Worm (Caenorhabditis elegans) whole organism, L3 larva: Measurements from ENCODE around the gene zipt-17.

Experiments used
- R02D3.7 ChIP-seq: fragments of 150-350 bp; optimal IDR thresholded peaks from 2 replicates; lab custom pipeline; 2014; ENCODE audit warnings: missing biosample characterization, missing genetic modification characterization
- ZK546.5 ChIP-seq: sonication (generic microtip); optimal IDR thresholded peaks from 2 replicates; lab custom pipeline; 2017; ENCODE audit warnings: missing biosample characterization, missing genetic modification characterization
- aly-2 ChIP-seq: fragments of 150-350 bp; optimal IDR thresholded peaks from 2 replicates; lab custom pipeline; 2014; ENCODE audit warnings: missing biosample characterization, missing genetic modification characterization
- ceh-16 ChIP-seq: sonication (generic microtip); optimal IDR thresholded peaks from 2 replicates; lab custom pipeline; 2017; ENCODE audit warnings: missing biosample characterization, missing genetic modification characterization
- ceh-28 ChIP-seq: fragments of 150-350 bp; optimal IDR thresholded peaks from 2 replicates; lab custom pipeline; 2014; ENCODE audit warnings: missing biosample characterization, missing genetic modification reagents, missing genetic modification characterization
- ceh-9 ChIP-seq: sonication (generic microtip); optimal IDR thresholded peaks from 2 replicates; lab custom pipeline; 2018; ENCODE audit warnings: missing biosample characterization, missing genetic modification characterization
- daf-12 ChIP-seq: fragments of 150-350 bp; optimal IDR thresholded peaks from 2 replicates; lab custom pipeline; 2014; ENCODE audit warnings: missing biosample characterization, missing genetic modification reagents, missing genetic modification characterization
- egl-5 ChIP-seq: fragments of 150-350 bp; optimal IDR thresholded peaks from 2 replicates; lab custom pipeline; 2017; ENCODE audit warnings: missing biosample characterization, missing genetic modification reagents, missing genetic modification characterization, inconsistent platforms
- elt-2 ChIP-seq: sonication (generic microtip); optimal IDR thresholded peaks from 2 replicates; lab custom pipeline; 2016; ENCODE audit warnings: missing genetic modification reagents, mild to moderate bottlenecking, missing genetic modification characterization, missing compliant biosample characterization
- elt-3 ChIP-seq, 3 experiments: fragments of 150-350 bp in 1 of 3; sonication (generic microtip) in 2 of 3; optimal IDR thresholded peaks; 2 replicates in 2 of 3; 4 replicates in 1 of 3; lab custom pipeline; 2014 to 2017; ENCODE audit warnings: missing biosample characterization in 3 of 3, missing genetic modification characterization in 3 of 3
- fkh-10 ChIP-seq: sonication (generic microtip); optimal IDR thresholded peaks from 2 replicates; lab custom pipeline; 2017; ENCODE audit warnings: missing biosample characterization, missing genetic modification reagents, missing genetic modification characterization
- fkh-2 ChIP-seq: fragments of 150-350 bp; optimal IDR thresholded peaks from 2 replicates; lab custom pipeline; 2014; ENCODE audit warnings: missing biosample characterization, missing genetic modification reagents, missing genetic modification characterization
- fos-1 ChIP-seq: fragments of 150-350 bp; optimal IDR thresholded peaks from 2 replicates; lab custom pipeline; 2014; ENCODE audit warnings: missing biosample characterization, missing genetic modification characterization
- jun-1 ChIP-seq: fragments of 150-350 bp; optimal IDR thresholded peaks from 2 replicates; lab custom pipeline; 2014; ENCODE audit warnings: missing biosample characterization, missing genetic modification reagents, missing genetic modification characterization
- lin-39 ChIP-seq: fragments of 150-350 bp; optimal IDR thresholded peaks from 2 replicates; lab custom pipeline; 2018; ENCODE audit warnings: missing biosample characterization, missing genetic modification reagents, missing genetic modification characterization
- mdl-1 ChIP-seq: fragments of 150-350 bp; optimal IDR thresholded peaks from 2 replicates; lab custom pipeline; 2014; ENCODE audit warnings: missing biosample characterization, missing genetic modification characterization
- mml-1 ChIP-seq: fragments of 150-350 bp; sonication (generic microtip); optimal IDR thresholded peaks from 3 replicates; lab custom pipeline; 2014; ENCODE audit warnings: missing biosample characterization, missing genetic modification characterization
- nfya-1 ChIP-seq: sonication (generic microtip); optimal IDR thresholded peaks from 2 replicates; lab custom pipeline; 2017; ENCODE audit warnings: missing genetic modification characterization, mild to moderate bottlenecking, missing compliant biosample characterization, antibody characterized with exemption, moderate library complexity; ENCODE audit not compliant: insufficient read depth
- nhr-11 ChIP-seq: fragments of 150-350 bp; optimal IDR thresholded peaks from 2 replicates; lab custom pipeline; 2014; ENCODE audit warnings: missing biosample characterization, missing genetic modification characterization
- nhr-12 ChIP-seq: fragments of 150-350 bp; optimal IDR thresholded peaks from 2 replicates; lab custom pipeline; 2014; ENCODE audit warnings: missing biosample characterization, missing genetic modification characterization
- nhr-23 ChIP-seq: fragments of 150-350 bp; optimal IDR thresholded peaks from 2 replicates; lab custom pipeline; 2014; ENCODE audit warnings: missing biosample characterization, missing genetic modification reagents, missing genetic modification characterization
- nhr-25 ChIP-seq: sonication (generic microtip); optimal IDR thresholded peaks from 2 replicates; lab custom pipeline; 2017; ENCODE audit warnings: missing biosample characterization, missing genetic modification characterization
- nhr-28 ChIP-seq: fragments of 150-350 bp; optimal IDR thresholded peaks from 2 replicates; lab custom pipeline; 2014; ENCODE audit warnings: missing biosample characterization, missing genetic modification characterization
- nhr-67 ChIP-seq: fragments of 150-350 bp; optimal IDR thresholded peaks from 2 replicates; lab custom pipeline; 2014; ENCODE audit warnings: missing biosample characterization, missing genetic modification characterization
- nhr-77 ChIP-seq: fragments of 150-350 bp; optimal IDR thresholded peaks from 2 replicates; lab custom pipeline; 2014; ENCODE audit warnings: missing biosample characterization, missing genetic modification characterization
- pha-4 ChIP-seq: fragments of 150-350 bp; optimal IDR thresholded peaks from 2 replicates; lab custom pipeline; 2014; ENCODE audit warnings: missing biosample characterization, missing genetic modification reagents, missing genetic modification characterization
- pqm-1 ChIP-seq: fragments of 150-350 bp; optimal IDR thresholded peaks from 2 replicates; lab custom pipeline; 2017; ENCODE audit warnings: missing biosample characterization, missing genetic modification characterization, inconsistent platforms
- sea-2 ChIP-seq: fragments of 150-350 bp; sonication (generic microtip); optimal IDR thresholded peaks from 4 replicates; lab custom pipeline; 2014; ENCODE audit warnings: missing biosample characterization, missing genetic modification reagents, missing genetic modification characterization
- skn-1 ChIP-seq: fragments of 150-350 bp; optimal IDR thresholded peaks from 2 replicates; lab custom pipeline; 2014; ENCODE audit warnings: missing biosample characterization, missing genetic modification characterization
- tbx-2 ChIP-seq: sonication (generic microtip); optimal IDR thresholded peaks from 2 replicates; lab custom pipeline; 2016; ENCODE audit warnings: mild to moderate bottlenecking, missing genetic modification characterization, missing compliant biosample characterization
- unc-39 ChIP-seq: sonication (generic microtip); optimal IDR thresholded peaks from 4 replicates; lab custom pipeline; 2017; ENCODE audit warnings: missing biosample characterization, missing genetic modification characterization
- unc-62 ChIP-seq: fragments of 150-350 bp; sonication (generic microtip); optimal IDR thresholded peaks from 4 replicates; lab custom pipeline; 2014; ENCODE audit warnings: missing biosample characterization, missing genetic modification reagents, missing genetic modification characterization
- zag-1 ChIP-seq: fragments of 150-350 bp; optimal IDR thresholded peaks from 2 replicates; lab custom pipeline; 2014; ENCODE audit warnings: missing biosample characterization, missing genetic modification characterization
- ztf-11 ChIP-seq: fragments of 150-350 bp; optimal IDR thresholded peaks from 2 replicates; lab custom pipeline; 2014; ENCODE audit warnings: missing biosample characterization, missing genetic modification characterization
- ztf-4 ChIP-seq: fragments of 150-350 bp; optimal IDR thresholded peaks from 2 replicates; lab custom pipeline; 2014; ENCODE audit warnings: missing biosample characterization, missing genetic modification characterization

Gene zipt-17

DNA sequence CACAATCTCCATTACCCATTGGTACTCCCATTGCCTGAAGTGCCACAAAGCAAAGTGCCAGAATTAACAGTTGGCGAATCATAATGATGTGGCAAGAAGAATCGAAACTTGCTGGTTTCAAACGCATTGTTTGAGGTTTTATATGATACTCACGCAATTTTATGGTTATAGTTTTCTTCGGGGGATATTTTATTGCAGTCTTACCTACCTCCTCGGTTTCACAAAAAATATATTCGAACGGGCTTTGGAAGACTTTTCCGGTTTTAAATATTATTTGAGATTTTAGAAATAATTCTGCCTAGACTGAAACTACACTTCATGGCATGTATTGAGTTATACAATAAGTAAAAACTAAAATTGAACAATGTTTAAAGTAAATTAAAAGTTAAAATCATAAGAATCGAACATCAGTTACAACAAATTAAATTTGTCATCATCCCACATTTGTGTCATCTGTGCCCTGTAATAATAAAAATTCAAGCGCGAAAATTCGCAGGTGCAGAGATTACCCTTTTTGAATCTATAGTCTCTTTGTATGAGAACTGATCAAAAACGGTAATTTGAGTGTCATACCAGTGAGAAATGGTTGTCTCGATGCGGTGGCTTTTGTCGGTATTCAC is 20.5 kb downstream of the zipt-17 start, which contains the start of the genes clec-197 and clec-198:
Gene clec-197, minus strand, starts transcription at position 101 of the 620 bp plus-strand sequence.
Gene clec-198, plus strand, starts transcription at position 570 of the 620 bp plus-strand sequence.
- no peak for TF ChIP-seq jun-1
- no peak for TF ChIP-seq nfya-1
- TF ChIP-seq ceh-28 (tag; lab: Kevin White, UChicago): no peak
- TF ChIP-seq nhr-25 (tag; lab: Kevin White, UChicago): no peak
- no peak for TF ChIP-seq fkh-10 (GFP tag; lab: Kevin White, UChicago)
- no peak for TF ChIP-seq zag-1 (tag; lab: Kevin White, UChicago)
- no peak for TF ChIP-seq nhr-28 (tag; lab: Kevin White, UChicago)
- no peak for TF ChIP-seq egl-5 (tag; lab: Kevin White, UChicago)
- TF ChIP-seq fkh-2 (tag; lab: Kevin White, UChicago): no peak
- no peak for TF ChIP-seq unc-39 (tag; lab: Kevin White, UChicago)
- TF ChIP-seq, all 47 proteins: peak for 0

DNA sequence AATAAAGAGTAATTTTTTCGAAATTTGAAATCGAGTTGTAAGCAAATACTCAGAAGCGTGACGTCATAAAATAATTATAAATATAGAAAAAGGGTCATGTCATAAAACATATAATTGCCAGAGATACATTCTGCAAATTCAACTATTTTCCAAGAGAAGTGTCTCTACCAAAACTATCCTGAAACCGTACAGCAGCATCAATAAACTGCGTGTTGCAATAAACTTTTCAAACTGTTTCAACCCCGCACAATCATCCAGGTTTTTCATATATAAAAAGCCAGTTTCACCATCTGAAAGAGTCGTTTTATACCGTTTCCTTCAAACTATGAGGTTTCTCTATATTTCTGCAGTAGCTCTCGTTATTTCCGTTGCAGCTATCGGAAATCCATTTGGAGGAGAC is 23.7 kb downstream of the zipt-17 start, which contains the start of gene C49C3.11:
Gene C49C3.11, plus strand, starts transcription at position 301 of the 400 bp plus-strand sequence.
- no peak for TF ChIP-seq mml-1 (tag; lab: Kevin White, UChicago)
- TF ChIP-seq R02D3.7 (tag; lab: Kevin White, UChicago): no peak
- no peak for TF ChIP-seq daf-12 (tag; lab: Kevin White, UChicago)
- TF ChIP-seq nhr-12 (tag; lab: Kevin White, UChicago): no peak
- TF ChIP-seq ZK546.5 (tag; lab: Kevin White, UChicago): no peak
- no peak for TF ChIP-seq aly-2 (tag; lab: Kevin White, UChicago)
- TF ChIP-seq sea-2 (GFP tag; lab: Kevin White, UChicago): no peak
- no peak for TF ChIP-seq nhr-23 (tag; lab: Kevin White, UChicago)
- TF ChIP-seq unc-62 (GFP tag; lab: Kevin White, UChicago): no peak
- no peak for TF ChIP-seq nhr-77 (tag; lab: Kevin White, UChicago)
- TF ChIP-seq ztf-4 (tag; lab: Kevin White, UChicago): no peak
- TF ChIP-seq ztf-11: no peak
- no peak for TF ChIP-seq fkh-2 (tag; lab: Kevin White, UChicago)
- no peak for TF ChIP-seq nhr-67 (tag; lab: Kevin White, UChicago)
- no peak for TF ChIP-seq pha-4
- no peak for TF ChIP-seq egl-5 (tag; lab: Kevin White, UChicago)
- no peak for TF ChIP-seq ceh-9
- TF ChIP-seq, all 47 proteins: peak for 0

DNA sequence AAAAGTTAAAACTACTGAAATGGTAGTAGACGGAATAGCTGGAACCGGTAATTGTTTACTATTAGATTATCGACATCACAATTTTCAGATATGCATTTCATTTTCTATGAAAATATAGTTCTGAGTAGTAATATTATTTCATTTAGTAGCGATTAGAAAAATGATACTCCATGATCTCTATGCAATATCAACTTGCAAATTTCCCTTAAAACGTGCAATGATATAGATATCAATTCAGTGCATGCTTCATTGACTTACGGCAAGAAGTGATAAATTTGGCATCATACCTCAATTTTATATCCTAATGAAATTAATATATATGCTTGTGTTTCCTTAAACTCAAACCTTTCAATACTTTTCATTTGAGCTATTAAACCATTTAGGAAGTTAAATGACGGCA is 24.5 kb downstream of the zipt-17 start, which contains the start of gene C49C3.21:
Gene C49C3.21, plus strand, starts transcription at position 301 of the 400 bp plus-strand sequence.
- TF ChIP-seq nhr-28 (tag; lab: Kevin White, UChicago): no peak
- TF ChIP-seq pqm-1 (tag; lab: Kevin White, UChicago): no peak
- no peak for TF ChIP-seq nhr-25 (tag; lab: Kevin White, UChicago)
- no peak for TF ChIP-seq fos-1 (tag; lab: Kevin White, UChicago)
- no peak for TF ChIP-seq tbx-2 (tag; lab: Kevin White, UChicago)
- no peak for TF ChIP-seq ztf-11

DNA sequence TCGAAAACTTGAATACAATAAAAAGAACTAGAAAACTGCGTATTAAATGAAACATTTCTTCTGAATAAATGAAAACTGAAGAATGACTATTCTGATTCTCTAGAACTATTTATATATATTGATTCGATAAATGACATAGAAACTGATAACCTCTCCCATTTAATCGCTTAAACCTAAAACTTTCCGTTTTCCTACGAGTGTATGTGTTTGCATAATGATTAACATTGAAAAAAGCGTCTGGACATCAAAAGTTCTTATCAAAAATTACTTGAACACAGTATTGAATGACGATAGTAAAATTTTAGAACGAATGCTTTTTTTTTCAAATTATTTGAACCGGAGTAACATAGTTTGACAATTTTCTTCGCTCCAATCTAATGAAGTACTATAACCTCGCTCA is 25.0 kb downstream of the zipt-17 start, which contains the start of gene C49C3.9:
Gene C49C3.9, minus strand, starts transcription at position 136 of the 400 bp plus-strand sequence.
- TF ChIP-seq nfya-1 (no peak), elt-2 (tag; lab: Kevin White, UChicago) (peak; percentile 92), mml-1 (tag; lab: Kevin White, UChicago) (no peak), nhr-11 (tag; lab: Kevin White, UChicago) (no peak), skn-1 (tag; lab: Kevin White, UChicago) (no peak), lin-39 (tag; lab: Kevin White, UChicago) (no peak), mdl-1 (tag; lab: Kevin White, UChicago) (no peak), pqm-1 (tag; lab: Kevin White, UChicago) (peak; percentile 85), fkh-10 (GFP tag; lab: Kevin White, UChicago) (no peak)
- TF ChIP-seq, all 47 proteins: peak for 2

DNA sequence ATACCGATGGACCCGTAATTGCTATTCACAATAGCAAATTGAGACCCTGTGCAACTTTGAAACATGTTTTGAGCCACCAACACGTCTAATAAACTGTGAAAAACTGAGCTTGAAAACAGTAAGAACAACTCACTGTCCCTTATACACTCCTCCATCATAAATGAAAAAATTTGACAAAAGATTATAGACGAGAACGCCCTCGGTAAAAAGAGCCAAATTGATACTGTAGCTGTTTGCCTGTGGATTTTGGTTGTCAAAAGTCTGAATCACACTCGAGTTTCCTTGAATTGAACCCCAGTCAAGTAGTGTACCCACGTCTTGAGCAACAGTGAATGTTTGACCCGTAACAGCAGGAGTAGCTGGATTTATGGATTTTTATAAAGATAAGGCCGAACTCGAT is 26.2 kb downstream of the zipt-17 start:
- TF ChIP-seq nhr-77 (tag; lab: Kevin White, UChicago) (no peak), elt-3 (tag; optimal IDR thresholded peaks at IDR 0.05; lab: Kevin White, UChicago) (no peak), ceh-16 (tag; lab: Kevin White, UChicago) (no peak), skn-1 (tag; lab: Kevin White, UChicago) (no peak)
- TF ChIP-seq, all 47 proteins: peak for 0
